Fruit fly (Drosophila melanogaster) whole organism: ENCODE results near the gene CG42299.

Experiments
- CG8478 ChIP-seq: fragments of >200 bp; optimal IDR thresholded peaks from 2 replicates; lab custom pipeline; 2018; ENCODE audit warnings: inconsistent platforms
- EcR ChIP-seq, 2 experiments: fragments of >200 bp; optimal IDR thresholded peaks; 2 replicates each; lab custom pipeline; 2017; ENCODE audit warnings: missing biosample characterization in 2 of 2, missing genetic modification characterization in 2 of 2, missing genetic modification reagents in 2 of 2
- pan ChIP-seq: fragments of >200 bp; optimal IDR thresholded peaks from 2 replicates; lab custom pipeline; 2017
- psq ChIP-seq: fragments of >200 bp; optimal IDR thresholded peaks from 2 replicates; lab custom pipeline; 2017
- usp ChIP-seq: fragments of >200 bp; optimal IDR thresholded peaks from 2 replicates; lab custom pipeline; 2017; ENCODE audit warnings: missing biosample characterization, missing genetic modification characterization, mixed read lengths

DNA sequence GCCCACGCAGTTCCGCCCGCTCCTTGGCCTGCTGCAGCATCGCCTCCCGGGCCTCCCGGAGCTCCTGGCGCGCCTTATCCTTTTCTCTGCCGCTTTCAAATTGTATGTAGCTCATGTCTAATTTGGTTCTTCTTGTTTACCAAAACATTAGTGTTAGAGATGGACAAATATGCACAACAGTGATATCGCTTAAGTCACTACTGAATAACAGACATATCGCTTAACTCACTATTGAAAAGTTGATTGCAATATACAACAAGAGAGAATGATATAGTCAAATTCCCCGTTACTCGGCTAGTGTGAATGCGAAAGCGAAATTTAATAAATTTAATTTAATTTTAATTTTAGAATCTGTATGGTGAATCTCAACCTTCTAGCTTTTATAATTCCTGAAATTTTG is 1.1 kb downstream of the CG42299 start, which contains the start of gene CG9213:
- TF ChIP-seq usp (GFP tag; lab: Kevin White, UChicago) (no peak), CG8478 (no peak), pan (lab: Kevin White, UChicago) (no peak), EcR (GFP tag; optimal IDR thresholded peaks at IDR 0.05; lab: Kevin White, UChicago) (no peak), psq (lab: Kevin White, UChicago) (no peak)
